Worm (Caenorhabditis elegans) whole organism, L4 larva: ENCODE data around the gene ceh-48.

Experiments
- D1046.2 ChIP-seq: fragments of 200-800 bp; sonication (Bioruptor generic); IDR thresholded peaks from 2 replicates; pipeline ENCODE4 v1.3.6; 2022; ENCODE audit warnings: missing genetic modification characterization, missing compliant biosample characterization
- F26F4.8 ChIP-seq: fragments of 200-800 bp; sonication (Bioruptor generic); conservative IDR thresholded peaks from 2 replicates; pipeline ENCODE4 v1.3.6; 2022; ENCODE audit warnings: missing genetic modification characterization, missing compliant biosample characterization
- F37D6.2 ChIP-seq: sonication (generic microtip); optimal IDR thresholded peaks from 2 replicates; lab custom pipeline; 2016; ENCODE audit warnings: mild to moderate bottlenecking, missing genetic modification characterization, missing compliant biosample characterization
- F44E2.7 ChIP-seq: fragments of 200-800 bp; sonication (Bioruptor generic); IDR thresholded peaks from 2 replicates; pipeline ENCODE4 v2.1.2; 2022; ENCODE audit warnings: missing genetic modification characterization, missing compliant biosample characterization
- T20F7.1 ChIP-seq: fragments of 200-800 bp; sonication (Bioruptor generic); optimal IDR thresholded peaks from 2 replicates; lab custom pipeline; 2018; ENCODE audit warnings: mild to moderate bottlenecking, missing genetic modification characterization, missing compliant biosample characterization
- T26A8.4 ChIP-seq: fragments of 200-800 bp; sonication (Bioruptor generic); IDR thresholded peaks from 2 replicates; pipeline ENCODE4 v1.3.6; 2022; ENCODE audit warnings: missing genetic modification characterization, missing compliant biosample characterization
- Y105C5A.15 ChIP-seq: fragments of 200-800 bp; sonication (Bioruptor generic); IDR thresholded peaks from 2 replicates; pipeline ENCODE4 v1.3.6; 2022; ENCODE audit warnings: missing genetic modification characterization, missing compliant biosample characterization
- Y5F2A.4 ChIP-seq: fragments of 200-800 bp; sonication (Bioruptor generic); optimal IDR thresholded peaks from 2 replicates; lab custom pipeline; 2018; ENCODE audit warnings: mild to moderate bottlenecking, missing genetic modification characterization, missing compliant biosample characterization
- Y75B8A.6 ChIP-seq: fragments of 200-800 bp; sonication (Bioruptor generic); IDR thresholded peaks from 2 replicates; pipeline ENCODE4 v1.3.6; 2022; ENCODE audit warnings: missing genetic modification reagents, missing genetic modification characterization, missing compliant biosample characterization
- ZK337.2 ChIP-seq: fragments of 200-800 bp; sonication (Bioruptor generic); IDR thresholded peaks from 2 replicates; pipeline ENCODE4 v1.3.6; 2022; ENCODE audit warnings: missing genetic modification reagents, missing genetic modification characterization, missing compliant biosample characterization
- ZK546.5 ChIP-seq, 2 experiments: sonication (generic microtip); optimal IDR thresholded peaks; 2 replicates each; lab custom pipeline; 2017; ENCODE audit warnings: missing biosample characterization in 2 of 2, missing genetic modification characterization in 2 of 2
- aha-1 ChIP-seq: fragments of 150-350 bp; peaks from one replicate; lab custom pipeline; 2014; ENCODE audit warnings: missing biosample characterization, missing genetic modification characterization
- ama-1 ChIP-seq: fragments of 150-350 bp; optimal IDR thresholded peaks from 2 replicates; lab custom pipeline; 2014; ENCODE audit warnings: inconsistent platforms, mixed read lengths
- ceh-20 ChIP-seq: fragments of 200-800 bp; sonication (Bioruptor generic); IDR thresholded peaks from 2 replicates; pipeline ENCODE4 v1.3.6; 2022; ENCODE audit warnings: missing genetic modification reagents, missing genetic modification characterization, missing compliant biosample characterization
- ceh-28 ChIP-seq: fragments of 150-350 bp; optimal IDR thresholded peaks from 2 replicates; lab custom pipeline; 2014; ENCODE audit warnings: missing biosample characterization, missing genetic modification reagents, missing genetic modification characterization
- ceh-44 ChIP-seq: fragments of 200-800 bp; sonication (Bioruptor generic); IDR thresholded peaks from 2 replicates; pipeline ENCODE4 v1.3.6; 2022; ENCODE audit warnings: missing genetic modification reagents, missing genetic modification characterization, missing compliant biosample characterization
- ceh-82 ChIP-seq: sonication (generic microtip); optimal IDR thresholded peaks from 2 replicates; lab custom pipeline; 2017; ENCODE audit warnings: missing biosample characterization, missing genetic modification characterization
- ces-1 ChIP-seq: fragments of 150-350 bp; sonication (generic microtip); optimal IDR thresholded peaks from 4 replicates; lab custom pipeline; 2014; ENCODE audit warnings: missing biosample characterization, missing genetic modification reagents, missing genetic modification characterization
- cey-2 ChIP-seq: sonication (generic microtip); optimal IDR thresholded peaks from 3 replicates; lab custom pipeline; 2017; ENCODE audit warnings: missing genetic modification characterization, mild to moderate bottlenecking, missing compliant biosample characterization, antibody characterized with exemption, borderline replicate concordance; ENCODE audit not compliant: insufficient read depth
- daf-16 ChIP-seq, 3 experiments: sonication (generic microtip); optimal IDR thresholded peaks; 2 replicates each; lab custom pipeline; 2016 to 2017; ENCODE audit warnings: missing genetic modification characterization in 3 of 3, missing genetic modification reagents in 3 of 3, mild to moderate bottlenecking in 2 of 3, missing compliant biosample characterization in 2 of 3, missing biosample characterization in 1 of 3, moderate library complexity in 1 of 3
- daf-8 ChIP-seq: fragments of 200-800 bp; sonication (Bioruptor generic); IDR thresholded peaks from 2 replicates; pipeline ENCODE4 v1.3.6; 2022; ENCODE audit warnings: missing genetic modification characterization, missing compliant biosample characterization
- dmd-8 ChIP-seq: fragments of 200-800 bp; sonication (Bioruptor generic); IDR thresholded peaks from 2 replicates; pipeline ENCODE4 v1.3.6; 2022; ENCODE audit warnings: missing genetic modification characterization, missing compliant biosample characterization
- dmd-9 ChIP-seq: fragments of 200-800 bp; sonication (Bioruptor generic); IDR thresholded peaks from 2 replicates; pipeline ENCODE4 v1.3.6; 2022; ENCODE audit warnings: missing genetic modification reagents, missing genetic modification characterization, missing compliant biosample characterization
- dpl-1 ChIP-seq: fragments of 150-350 bp; optimal IDR thresholded peaks from 2 replicates; lab custom pipeline; 2014; ENCODE audit warnings: missing biosample characterization, missing genetic modification reagents, missing genetic modification characterization
- dve-1 ChIP-seq: sonication (generic microtip); optimal IDR thresholded peaks from 2 replicates; lab custom pipeline; 2017; ENCODE audit warnings: antibody characterized with exemption, mild to moderate bottlenecking, missing genetic modification characterization, missing compliant biosample characterization; ENCODE audit not compliant: insufficient read depth
- egl-27 ChIP-seq: sonication (generic microtip); optimal IDR thresholded peaks from 3 replicates; lab custom pipeline; 2017; ENCODE audit warnings: missing biosample characterization, missing genetic modification reagents, missing genetic modification characterization
- fos-1 ChIP-seq: fragments of 150-350 bp; optimal IDR thresholded peaks from 2 replicates; lab custom pipeline; 2014; ENCODE audit warnings: missing biosample characterization, missing genetic modification characterization
- hif-1 ChIP-seq, 2 experiments: sonication (generic microtip); optimal IDR thresholded peaks; 2 replicates each; lab custom pipeline; 2016 to 2017; ENCODE audit warnings: missing compliant biosample characterization in 2 of 2, missing genetic modification characterization in 2 of 2, missing genetic modification reagents in 2 of 2, missing genotype in 2 of 2, mild to moderate bottlenecking in 1 of 2
- hlh-30 ChIP-seq: sonication (generic microtip); optimal IDR thresholded peaks from 2 replicates; lab custom pipeline; 2017; ENCODE audit warnings: antibody characterized with exemption, mild to moderate bottlenecking, missing genetic modification characterization, missing compliant biosample characterization; ENCODE audit not compliant: insufficient read depth
- lim-7 ChIP-seq: fragments of 200-800 bp; sonication (Bioruptor generic); IDR thresholded peaks from 2 replicates; pipeline ENCODE4 v1.3.6; 2022; ENCODE audit warnings: missing genetic modification characterization, missing compliant biosample characterization
- lin-1 ChIP-seq: fragments of 200-800 bp; sonication (Bioruptor generic); IDR thresholded peaks from 2 replicates; pipeline ENCODE4 v1.3.6; 2022; ENCODE audit warnings: missing genetic modification reagents, missing genetic modification characterization, missing compliant biosample characterization
- lin-15B ChIP-seq: fragments of 150-350 bp; sonication (generic microtip); optimal IDR thresholded peaks from 3 replicates; lab custom pipeline; 2014; ENCODE audit warnings: missing biosample characterization, missing genetic modification characterization
- lin-38 ChIP-seq: fragments of 200-800 bp; sonication (Bioruptor generic); IDR thresholded peaks from 2 replicates; pipeline ENCODE4 v1.3.6; 2022; ENCODE audit warnings: missing genetic modification reagents, missing genetic modification characterization, missing compliant biosample characterization
- lin-39 ChIP-seq: fragments of 150-350 bp; optimal IDR thresholded peaks from 2 replicates; lab custom pipeline; 2014; ENCODE audit warnings: missing biosample characterization, missing genetic modification reagents, missing genetic modification characterization
- lir-3 ChIP-seq: sonication (generic microtip); optimal IDR thresholded peaks from 2 replicates; lab custom pipeline; 2016; ENCODE audit warnings: mild to moderate bottlenecking, missing genetic modification characterization, missing compliant biosample characterization
- mdl-1 ChIP-seq, 2 experiments: fragments of 150-350 bp in 1 of 2; sonication (generic microtip) in 1 of 2; optimal IDR thresholded peaks; 2 replicates each; lab custom pipeline; 2014 to 2017; ENCODE audit warnings: missing biosample characterization in 2 of 2, missing genetic modification characterization in 2 of 2
- mep-1 ChIP-seq: fragments of 150-350 bp; sonication (generic microtip); optimal IDR thresholded peaks from 3 replicates; lab custom pipeline; 2014; ENCODE audit warnings: missing biosample characterization, missing genetic modification characterization
- mxl-3 ChIP-seq: fragments of 200-800 bp; sonication (Bioruptor generic); optimal IDR thresholded peaks from 2 replicates; lab custom pipeline; 2018; ENCODE audit warnings: mild to moderate bottlenecking, missing genetic modification characterization, missing compliant biosample characterization
- nhr-102 ChIP-seq: sonication (generic microtip); optimal IDR thresholded peaks from 2 replicates; lab custom pipeline; 2016; ENCODE audit warnings: mild to moderate bottlenecking, missing genetic modification characterization, moderate library complexity, missing compliant biosample characterization
- nhr-28 ChIP-seq: fragments of 150-350 bp; optimal IDR thresholded peaks from 2 replicates; lab custom pipeline; 2014; ENCODE audit warnings: missing biosample characterization, missing genetic modification characterization
- nhr-41 ChIP-seq: fragments of 200-800 bp; sonication (Bioruptor generic); IDR thresholded peaks from 2 replicates; pipeline ENCODE4 v1.3.6; 2022; ENCODE audit warnings: missing genetic modification reagents, missing genetic modification characterization, missing compliant biosample characterization
- nhr-76 ChIP-seq: fragments of 150-350 bp; optimal IDR thresholded peaks from 2 replicates; lab custom pipeline; 2014; ENCODE audit warnings: missing biosample characterization, missing genetic modification characterization
- pha-4 ChIP-seq, 2 experiments: fragments of 150-350 bp in 1 of 2; fragments of 200-800 bp in 1 of 2; sonication (Bioruptor generic) in 1 of 2; IDR thresholded peaks in 1 of 2; optimal IDR thresholded peaks in 1 of 2; 2 replicates each; pipeline versions ENCODE4 v1.3.6 to Lab custom; 2014 to 2022; ENCODE audit warnings: missing genetic modification characterization in 2 of 2, missing genetic modification reagents in 2 of 2, missing biosample characterization in 1 of 2, missing compliant biosample characterization in 1 of 2
- pqm-1 ChIP-seq: sonication (generic microtip); optimal IDR thresholded peaks from 2 replicates; lab custom pipeline; 2017; ENCODE audit warnings: missing biosample characterization, missing genetic modification characterization
- set-16 ChIP-seq: fragments of 200-800 bp; sonication (Bioruptor generic); IDR thresholded peaks from 2 replicates; pipeline ENCODE4 v1.3.6; 2022; ENCODE audit warnings: missing genetic modification reagents, missing genetic modification characterization, missing compliant biosample characterization
- skn-1 ChIP-seq: fragments of 150-350 bp; optimal IDR thresholded peaks from 2 replicates; lab custom pipeline; 2014; ENCODE audit warnings: missing biosample characterization, missing genetic modification characterization
- snpc-1.2 ChIP-seq: fragments of 200-800 bp; sonication (Bioruptor generic); IDR thresholded peaks from 2 replicates; pipeline ENCODE4 v1.3.6; 2022; ENCODE audit warnings: missing genetic modification reagents, missing genetic modification characterization, missing compliant biosample characterization
- snpc-4 ChIP-seq: fragments of 150-350 bp; optimal IDR thresholded peaks from 2 replicates; lab custom pipeline; 2014; ENCODE audit warnings: missing biosample characterization, missing genetic modification characterization
- spr-1 ChIP-seq: sonication (generic microtip); optimal IDR thresholded peaks from 2 replicates; lab custom pipeline; 2016; ENCODE audit warnings: mild to moderate bottlenecking, missing genetic modification characterization, missing compliant biosample characterization
- spr-3 ChIP-seq: fragments of 200-800 bp; sonication (Bioruptor generic); optimal IDR thresholded peaks from 2 replicates; lab custom pipeline; 2018; ENCODE audit warnings: mild to moderate bottlenecking, missing genetic modification characterization, missing compliant biosample characterization
- zfp-2 ChIP-seq: sonication (generic microtip); optimal IDR thresholded peaks from 2 replicates; lab custom pipeline; 2016; ENCODE audit warnings: mild to moderate bottlenecking, missing genetic modification characterization, missing compliant biosample characterization

Gene ceh-48

ce11 chrIV:6767240-6767639, 44.7 kb upstream of the ceh-48 start (continued):
- no peak for TF ChIP-seq zfp-2 (tag; lab: Kevin White, UChicago)
- no peak for TF ChIP-seq pha-4 (GFP tag; IDR thresholded peaks at IDR 0.05; lab: Robert Waterston, UW)
- TF ChIP-seq pha-4 (tag; optimal IDR thresholded peaks at IDR 0.05; lab: Kevin White, UChicago) = no peak
- TF ChIP-seq F37D6.2 = no peak
- no peak for TF ChIP-seq snpc-1.2 (GFP tag; lab: Robert Waterston, UW)
- TF ChIP-seq F26F4.8 = no peak
- no peak for TF ChIP-seq nhr-102 (tag; lab: Kevin White, UChicago)
- no peak for TF ChIP-seq lin-1 (GFP tag; lab: Robert Waterston, UW)
- no peak for TF ChIP-seq D1046.2 (GFP tag; lab: Robert Waterston, UW)
- TF ChIP-seq ceh-28 (tag; lab: Kevin White, UChicago) = peak; percentile 52
- TF ChIP-seq cey-2 (tag; lab: Kevin White, UChicago) = no peak
- no peak for TF ChIP-seq T26A8.4 (GFP tag; lab: Robert Waterston, UW)
- TF ChIP-seq egl-27 (tag; lab: Kevin White, UChicago) = no peak
- no peak for TF ChIP-seq ZK337.2 (GFP tag; lab: Robert Waterston, UW)
- no peak for TF ChIP-seq lin-15B (tag; lab: Kevin White, UChicago)
- no peak for TF ChIP-seq fos-1 (tag; lab: Kevin White, UChicago)
- TF ChIP-seq F44E2.7 = no peak
- TF ChIP-seq nhr-76 = no peak
- TF ChIP-seq lin-38 (GFP tag; lab: Robert Waterston, UW) = no peak; the same call in 1 of the 2 replicates
- no peak for TF ChIP-seq ces-1 (GFP tag; lab: Kevin White, UChicago)
- no peak for TF ChIP-seq daf-8 (GFP tag; lab: Robert Waterston, UW)
- TF ChIP-seq skn-1 (tag; lab: Kevin White, UChicago) = no peak
- peak; percentile 2 for TF ChIP-seq dpl-1 (GFP tag; lab: Kevin White, UChicago)
- peak in 1 of 2 experiments; percentile 69 for TF ChIP-seq mdl-1 (tag; optimal IDR thresholded peaks at IDR 0.05; lab: Kevin White, UChicago)
- TF ChIP-seq ceh-20 (GFP tag; lab: Robert Waterston, UW) = no peak
- no peak for TF ChIP-seq lim-7 (GFP tag; lab: Robert Waterston, UW)
- no peak for TF ChIP-seq daf-16 (GFP tag; optimal IDR thresholded peaks at IDR 0.05; lab: Kevin White, UChicago)
- peak; percentile 72 for TF ChIP-seq daf-16 (tag; optimal IDR thresholded peaks at IDR 0.05; lab: Kevin White, UChicago)
- peak in 1 of 2 experiments; percentile 18 for TF ChIP-seq hif-1 (tag; optimal IDR thresholded peaks at IDR 0.05; lab: Kevin White, UChicago)
- TF ChIP-seq Y5F2A.4 (GFP tag; lab: Kevin White, UChicago) = no peak
- TF ChIP-seq dmd-9 (GFP tag; lab: Robert Waterston, UW) = no peak
- TF ChIP-seq mxl-3 (GFP tag; lab: Kevin White, UChicago) = no peak
- TF ChIP-seq nhr-28 = peak; percentile 59
- no peak for TF ChIP-seq spr-1 (tag; lab: Kevin White, UChicago)
- TF ChIP-seq mep-1 (tag; lab: Kevin White, UChicago) = peak; percentile 75
- TF ChIP-seq Y105C5A.15 (GFP tag; lab: Robert Waterston, UW) = no peak
- no peak for TF ChIP-seq set-16
- no peak for TF ChIP-seq ceh-44
- no peak for TF ChIP-seq ZK546.5 (tag; optimal IDR thresholded peaks at IDR 0.05; lab: Kevin White, UChicago)
- TF ChIP-seq aha-1 (tag; lab: Kevin White, UChicago) = no peak
- no peak for TF ChIP-seq Y75B8A.6 (GFP tag; lab: Robert Waterston, UW)
- TF ChIP-seq T20F7.1 (GFP tag; lab: Kevin White, UChicago) = no peak
- TF ChIP-seq dmd-8 (GFP tag; lab: Robert Waterston, UW) = no peak
- peak; percentile 91 for TF ChIP-seq hlh-30
- no peak for TF ChIP-seq nhr-41 (GFP tag; lab: Robert Waterston, UW)
- no peak for TF ChIP-seq lir-3 (tag; lab: Kevin White, UChicago)
- no peak for TF ChIP-seq ceh-82 (tag; lab: Kevin White, UChicago)
- no peak for TF ChIP-seq lin-39 (tag; lab: Kevin White, UChicago)
- TF ChIP-seq pqm-1 (tag; lab: Kevin White, UChicago) = no peak
- peak; percentile 85 for TF ChIP-seq dve-1
- no peak for TF ChIP-seq snpc-4 (tag; lab: Kevin White, UChicago)
- no peak for TF ChIP-seq spr-3
- TF ChIP-seq ama-1 (lab: Kevin White, UChicago) = no peak
